Fruit fly (Drosophila melanogaster): ENCODE results near the gene CG17272.

- TF ChIP-seq CG8478 (optimal IDR thresholded peaks at IDR 0.05), result no peak
- no peak for TF ChIP-seq CTCF (optimal IDR thresholded peaks at IDR 0.05)
Observed at dm6 chr3R:20836257-20836856, 12.3 kb upstream of the CG17272 start.

Measured in S2 (cell line).